Fruit fly (Drosophila melanogaster) whole organism: ENCODE measurements around the gene Npc1a.

Experiments used
- CG8478 ChIP-seq: fragments of >200 bp; optimal IDR thresholded peaks from 2 replicates; lab custom pipeline; 2018; ENCODE audit warnings: inconsistent platforms
- Dll ChIP-seq: fragments of >200 bp; optimal IDR thresholded peaks from 2 replicates; lab custom pipeline; 2017
- pan ChIP-seq: fragments of >200 bp; optimal IDR thresholded peaks from 2 replicates; lab custom pipeline; 2017

- no peak for TF ChIP-seq Dll
- no peak for TF ChIP-seq pan (lab: Kevin White, UChicago)
- TF ChIP-seq CG8478 (lab: Kevin White, UChicago), result no peak
These were observed 48.8 kb upstream of the Npc1a start, which contains the start of gene Mulk for dm6 chr2L:10269854-10270253.
